Worm (Caenorhabditis elegans) whole organism, midembryonic: ENCODE data around the gene ztf-25.

Experiments
- T22C8.4 ChIP-seq: fragments of 200-800 bp; sonication (Bioruptor generic); IDR thresholded peaks from 2 replicates; pipeline ENCODE4 v1.3.6; 2022; ENCODE audit warnings: missing genetic modification characterization, missing compliant biosample characterization
- flt-1 ChIP-seq: fragments of 200-800 bp; sonication (Bioruptor generic); IDR thresholded peaks from 2 replicates; pipeline ENCODE4 v1.3.6; 2022; ENCODE audit warnings: missing genetic modification characterization, missing compliant biosample characterization
- klf-2 ChIP-seq: fragments of 200-800 bp; sonication (Bioruptor generic); conservative IDR thresholded peaks from 2 replicates; pipeline ENCODE4 v1.3.6; 2022; ENCODE audit warnings: missing genetic modification reagents, missing genetic modification characterization, missing compliant biosample characterization
- med-1 ChIP-seq: sonication (generic microtip); optimal IDR thresholded peaks from 2 replicates; lab custom pipeline; 2017; ENCODE audit warnings: missing genetic modification characterization, mild to moderate bottlenecking, missing compliant biosample characterization, antibody characterized with exemption, missing genetic modification reagents; ENCODE audit not compliant: insufficient read depth
- ref-1 ChIP-seq: fragments of 200-800 bp; sonication (Bioruptor generic); conservative IDR thresholded peaks from 2 replicates; pipeline ENCODE4 v1.3.6; 2022; ENCODE audit warnings: missing genetic modification reagents, missing genetic modification characterization, missing compliant biosample characterization

Gene ztf-25

DNA sequence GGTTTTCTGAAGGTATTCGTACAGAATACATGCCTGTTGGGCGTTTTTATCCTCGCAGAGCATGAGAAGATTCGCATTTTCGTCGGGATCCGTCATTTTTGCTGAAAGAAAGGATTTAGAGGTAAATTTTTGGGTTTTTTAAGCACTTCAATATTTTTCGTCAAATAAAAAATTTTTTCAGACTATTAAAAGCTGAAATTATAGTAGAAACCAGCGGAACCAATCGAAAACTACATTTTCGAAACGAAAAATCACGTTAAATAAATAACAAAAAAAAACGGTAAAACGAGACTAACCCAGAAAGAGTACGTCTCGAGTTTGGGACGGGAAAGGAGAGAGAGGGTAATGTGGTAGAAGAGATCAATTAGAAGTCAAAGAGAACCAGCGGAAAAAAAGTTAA is 48.8 kb downstream of the ztf-25 start, which contains the start of gene fbxa-192:
fbxa-192 (minus strand) TSS at position 101 of the 400 bp plus-strand sequence.
- TF ChIP-seq ref-1 (GFP tag; lab: Robert Waterston, UW) = no peak
- TF ChIP-seq med-1 = no peak
- no peak for TF ChIP-seq T22C8.4 (GFP tag; lab: Robert Waterston, UW)
- TF ChIP-seq flt-1 (GFP tag; lab: Robert Waterston, UW) = no peak
- TF ChIP-seq klf-2 = no peak
